Worm (Caenorhabditis elegans): Measurements from ENCODE around the gene F14D2.5.

F14D2.5 gene

DNA sequence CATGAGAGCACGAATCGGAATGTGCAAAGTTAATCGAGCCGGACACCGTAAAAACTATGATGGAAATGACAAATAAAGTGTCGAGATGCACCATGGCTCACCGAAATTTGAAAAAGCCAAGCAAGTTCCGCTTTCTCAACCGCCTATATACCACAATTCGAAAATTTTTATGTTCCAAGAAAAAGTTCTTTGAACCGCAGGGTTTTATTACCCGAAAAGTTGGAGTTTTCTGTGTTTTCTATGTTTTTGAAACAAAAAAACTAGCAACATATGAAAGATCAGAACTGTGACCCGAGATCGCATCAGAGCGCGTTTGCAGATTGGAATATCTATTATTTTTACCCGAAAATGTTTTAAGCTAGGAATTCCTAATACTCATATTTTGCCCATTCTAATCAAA, 13.2 kb upstream of the F14D2.5 start, which contains the start of gene Y46D2A.3:
Gene Y46D2A.3, minus strand, starts transcription at position 101 of the 400 bp plus-strand sequence.
- no peak for TF ChIP-seq ztf-29 (GFP tag; IDR thresholded peaks at IDR 0.05)
- TF ChIP-seq klf-2 (GFP tag; conservative IDR thresholded peaks at IDR 0.05): no peak
- TF ChIP-seq med-1 (GFP tag; optimal IDR thresholded peaks at IDR 0.05; ENCODE audit: insufficient read depth): no peak
- TF ChIP-seq cog-1 (tag; optimal IDR thresholded peaks at IDR 0.05): no peak
- no peak for TF ChIP-seq flt-1 (GFP tag; IDR thresholded peaks at IDR 0.05)
- TF ChIP-seq tab-1 (GFP tag; IDR thresholded peaks at IDR 0.05): no peak
- TF ChIP-seq ref-1 (GFP tag; conservative IDR thresholded peaks at IDR 0.05): no peak
- no peak for TF ChIP-seq T22C8.4 (GFP tag; IDR thresholded peaks at IDR 0.05)
- TF ChIP-seq ztf-23 (GFP tag; IDR thresholded peaks at IDR 0.05): no peak

ce11 chrII:3332039-3332438, 8.3 kb upstream of the F14D2.5 start, which contains the start of gene irld-27:
Gene irld-27, plus strand, starts transcription at chrII:3332339.
- TF ChIP-seq med-1 (GFP tag; optimal IDR thresholded peaks at IDR 0.05; ENCODE audit: insufficient read depth) (no peak), tab-1 (GFP tag; IDR thresholded peaks at IDR 0.05) (no peak), klf-2 (GFP tag; conservative IDR thresholded peaks at IDR 0.05) (no peak), ztf-23 (GFP tag; IDR thresholded peaks at IDR 0.05) (no peak), ref-1 (GFP tag; conservative IDR thresholded peaks at IDR 0.05) (no peak), T22C8.4 (GFP tag; IDR thresholded peaks at IDR 0.05) (no peak), ztf-29 (GFP tag; IDR thresholded peaks at IDR 0.05) (no peak), flt-1 (GFP tag; IDR thresholded peaks at IDR 0.05) (no peak), cog-1 (tag; optimal IDR thresholded peaks at IDR 0.05) (no peak)

DNA sequence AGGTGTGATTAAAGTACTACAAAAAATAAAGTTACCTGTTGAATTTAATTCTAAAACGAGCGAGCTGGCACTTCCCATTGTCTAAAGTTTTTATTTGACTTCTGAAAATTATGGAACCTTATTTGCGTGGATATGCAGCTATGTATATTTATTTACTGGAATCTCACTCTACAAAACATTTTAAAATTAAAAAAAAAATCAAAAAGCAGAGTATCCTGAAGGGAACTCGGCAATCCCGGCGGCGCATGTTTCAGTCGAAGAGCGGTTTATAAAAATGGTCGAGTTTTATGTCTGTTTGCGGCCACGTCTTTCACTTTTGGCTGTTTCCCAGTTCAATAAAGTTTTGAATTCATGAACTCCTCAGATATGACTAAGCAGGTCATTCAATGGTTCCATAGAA, 3.3 kb upstream of the F14D2.5 start, which contains the start of gene F14D2.19:
Gene F14D2.19, minus strand, starts transcription at position 101 of the 400 bp plus-strand sequence.
- TF ChIP-seq med-1 (GFP tag; optimal IDR thresholded peaks at IDR 0.05; ENCODE audit: insufficient read depth) (no peak), ztf-29 (GFP tag; IDR thresholded peaks at IDR 0.05) (no peak), flt-1 (GFP tag; IDR thresholded peaks at IDR 0.05) (no peak), cog-1 (tag; optimal IDR thresholded peaks at IDR 0.05) (no peak), ztf-23 (GFP tag; IDR thresholded peaks at IDR 0.05) (no peak), T22C8.4 (GFP tag; IDR thresholded peaks at IDR 0.05) (no peak), tab-1 (GFP tag; IDR thresholded peaks at IDR 0.05) (no peak), ref-1 (GFP tag; conservative IDR thresholded peaks at IDR 0.05) (no peak), klf-2 (GFP tag; conservative IDR thresholded peaks at IDR 0.05) (no peak)

DNA sequence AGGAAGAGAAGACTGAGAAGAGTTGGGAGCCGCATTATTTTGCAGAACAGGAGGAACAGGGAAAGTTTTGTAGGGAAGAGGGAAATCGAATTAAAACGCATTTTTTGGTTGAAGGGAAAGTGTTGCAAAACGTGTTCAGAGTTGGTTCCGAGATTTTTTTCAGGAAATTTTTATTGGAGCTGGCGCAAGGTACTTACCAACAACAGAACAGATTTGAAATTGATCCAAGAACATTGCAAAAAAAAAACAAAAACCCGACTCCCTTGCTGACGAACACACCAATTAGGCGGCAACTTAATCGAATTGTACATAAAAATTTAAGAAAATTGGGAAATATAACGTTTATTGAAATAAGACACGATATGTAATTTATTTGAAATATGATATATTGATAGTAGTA, 1.8 kb upstream of the F14D2.5 start, which contains the start of gene F14D2.7:
Gene F14D2.7, minus strand, starts transcription at position 101 of the 400 bp plus-strand sequence.
- TF ChIP-seq med-1 (GFP tag; optimal IDR thresholded peaks at IDR 0.05; ENCODE audit: insufficient read depth): no peak
- no peak for TF ChIP-seq cog-1 (tag; optimal IDR thresholded peaks at IDR 0.05)
- no peak for TF ChIP-seq ztf-29 (GFP tag; IDR thresholded peaks at IDR 0.05)
- TF ChIP-seq ref-1 (GFP tag; conservative IDR thresholded peaks at IDR 0.05): no peak
- no peak for TF ChIP-seq klf-2 (GFP tag; conservative IDR thresholded peaks at IDR 0.05)
- no peak for TF ChIP-seq T22C8.4 (GFP tag; IDR thresholded peaks at IDR 0.05)
- no peak for TF ChIP-seq flt-1 (GFP tag; IDR thresholded peaks at IDR 0.05)

- TF ChIP-seq ztf-23 (GFP tag; IDR thresholded peaks at IDR 0.05) (no peak), ref-1 (GFP tag; conservative IDR thresholded peaks at IDR 0.05) (no peak), med-1 (GFP tag; optimal IDR thresholded peaks at IDR 0.05; ENCODE audit: insufficient read depth) (no peak), tab-1 (GFP tag; IDR thresholded peaks at IDR 0.05) (no peak), ztf-29 (GFP tag; IDR thresholded peaks at IDR 0.05) (no peak), T22C8.4 (GFP tag; IDR thresholded peaks at IDR 0.05) (no peak), flt-1 (GFP tag; IDR thresholded peaks at IDR 0.05) (no peak), cog-1 (tag; optimal IDR thresholded peaks at IDR 0.05) (no peak), klf-2 (GFP tag; conservative IDR thresholded peaks at IDR 0.05) (no peak)
Measured at ce11 chrII:3340818-3341217, 467 bp downstream of the F14D2.5 start.

ce11 chrII:3341989-3342388, 1.6 kb downstream of the F14D2.5 start, which contains the start of gene F14D2.11:
Gene F14D2.11, minus strand, starts transcription at chrII:3342089.
- no peak for TF ChIP-seq ztf-23 (GFP tag; IDR thresholded peaks at IDR 0.05)
- TF ChIP-seq cog-1 (tag; optimal IDR thresholded peaks at IDR 0.05): no peak
- TF ChIP-seq med-1 (GFP tag; optimal IDR thresholded peaks at IDR 0.05; ENCODE audit: insufficient read depth): no peak
- TF ChIP-seq tab-1 (GFP tag; IDR thresholded peaks at IDR 0.05): no peak
- TF ChIP-seq flt-1 (GFP tag; IDR thresholded peaks at IDR 0.05): no peak
- no peak for TF ChIP-seq ztf-29 (GFP tag; IDR thresholded peaks at IDR 0.05)
- TF ChIP-seq T22C8.4 (GFP tag; IDR thresholded peaks at IDR 0.05): no peak
- no peak for TF ChIP-seq ref-1 (GFP tag; conservative IDR thresholded peaks at IDR 0.05)
- TF ChIP-seq klf-2 (GFP tag; conservative IDR thresholded peaks at IDR 0.05): no peak

DNA sequence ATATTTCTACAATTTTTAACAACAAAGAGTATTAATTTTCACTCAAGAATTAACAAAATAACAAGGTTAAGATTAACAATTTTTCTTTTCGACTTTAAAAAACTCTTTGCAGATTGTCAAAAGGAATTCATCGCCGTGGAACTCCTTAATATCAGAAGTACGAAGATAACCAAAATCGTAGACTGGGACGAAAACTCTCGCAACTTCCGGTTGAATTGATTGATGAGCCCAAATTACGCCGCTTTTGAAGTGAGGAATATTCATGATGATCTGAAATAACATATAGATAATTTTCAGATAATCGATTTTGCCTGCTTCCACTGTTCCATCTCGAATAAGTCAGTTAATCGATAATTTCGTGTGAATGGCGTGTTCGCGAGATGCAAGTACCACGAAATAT, 3.4 kb downstream of the F14D2.5 start, which contains the start of gene F14D2.15:
Gene F14D2.15, minus strand, starts transcription at position 101 of the 400 bp plus-strand sequence.
- 0 out of 2 replicates have a peak, but pooled peaks have one; percentile 34 for TF ChIP-seq T22C8.4 (GFP tag; IDR thresholded peaks at IDR 0.05)
- TF ChIP-seq med-1 (GFP tag; optimal IDR thresholded peaks at IDR 0.05; ENCODE audit: insufficient read depth): no peak

ce11 chrII:3344917-3345316, 4.6 kb downstream of the F14D2.5 start, which contains the start of gene bath-28:
Gene bath-28, minus strand, starts transcription at chrII:3344967.
- TF ChIP-seq flt-1 (GFP tag; IDR thresholded peaks at IDR 0.05) (no peak), ztf-23 (GFP tag; IDR thresholded peaks at IDR 0.05) (no peak), klf-2 (GFP tag; conservative IDR thresholded peaks at IDR 0.05) (no peak), cog-1 (tag; optimal IDR thresholded peaks at IDR 0.05) (no peak), ztf-29 (GFP tag; IDR thresholded peaks at IDR 0.05) (no peak), T22C8.4 (GFP tag; IDR thresholded peaks at IDR 0.05) (no peak), ref-1 (GFP tag; conservative IDR thresholded peaks at IDR 0.05) (no peak), med-1 (GFP tag; optimal IDR thresholded peaks at IDR 0.05; ENCODE audit: insufficient read depth) (no peak), tab-1 (GFP tag; IDR thresholded peaks at IDR 0.05) (no peak)

ce11 chrII:3346328-3346780, 6.0 kb downstream of the F14D2.5 start, which contains the start of gene bath-30:
Gene bath-30, minus strand, starts transcription at chrII:3346378.
- TF ChIP-seq ztf-29 (GFP tag; IDR thresholded peaks at IDR 0.05) (no peak), ztf-23 (GFP tag; IDR thresholded peaks at IDR 0.05) (no peak), med-1 (GFP tag; optimal IDR thresholded peaks at IDR 0.05; ENCODE audit: insufficient read depth) (no peak), flt-1 (GFP tag; IDR thresholded peaks at IDR 0.05) (no peak), T22C8.4 (GFP tag; IDR thresholded peaks at IDR 0.05) (no peak), tab-1 (GFP tag; IDR thresholded peaks at IDR 0.05) (no peak), klf-2 (GFP tag; conservative IDR thresholded peaks at IDR 0.05) (no peak), ref-1 (GFP tag; conservative IDR thresholded peaks at IDR 0.05) (no peak), cog-1 (tag; optimal IDR thresholded peaks at IDR 0.05) (no peak)
